Worm (Caenorhabditis elegans): ENCODE measurements around the gene mdt-10.

DNA sequence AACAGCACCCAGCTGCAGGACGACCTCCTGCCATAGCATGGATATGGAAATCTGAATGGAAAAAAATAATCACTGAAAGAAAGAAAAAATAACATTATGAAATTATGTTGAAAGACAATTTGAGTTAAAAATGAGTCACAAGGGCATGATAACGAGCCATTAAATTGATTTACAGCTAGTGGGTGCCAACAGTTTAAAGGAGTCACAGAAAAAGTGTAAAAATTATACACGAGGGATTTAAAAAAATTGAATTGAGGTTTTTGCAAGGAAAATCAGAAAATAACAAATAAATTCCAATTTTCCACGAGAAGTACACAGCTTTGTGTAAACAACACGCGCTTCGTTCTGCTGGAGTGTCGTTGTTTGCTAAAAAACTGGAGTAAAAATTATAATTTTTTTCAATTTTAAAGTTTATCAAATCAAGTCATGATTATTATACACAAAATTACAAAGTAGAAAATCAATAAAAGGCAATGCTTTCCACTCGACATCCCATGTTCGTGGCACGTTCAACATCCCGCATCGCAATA is 19.1 kb upstream of the mdt-10 start, which contains the start of gene T01H3.3:
- TF ChIP-seq ama-1 (optimal IDR thresholded peaks at IDR 0.05) (no peak), pros-1 (tag; optimal IDR thresholded peaks at IDR 0.05) (no peak), hlh-30 (tag; optimal IDR thresholded peaks at IDR 0.05; ENCODE audit: insufficient read depth) (no peak), elt-4 (tag; optimal IDR thresholded peaks at IDR 0.05) (no peak), pha-4 (tag; optimal IDR thresholded peaks at IDR 0.05) (no peak), pha-2 (tag; optimal IDR thresholded peaks at IDR 0.05) (no peak), pat-9 (tag; optimal IDR thresholded peaks at IDR 0.05) (no peak), ztf-16 (tag; optimal IDR thresholded peaks at IDR 0.05) (no peak), dve-1 (tag; optimal IDR thresholded peaks at IDR 0.05) (no peak), K09A11.1 (tag; optimal IDR thresholded peaks at IDR 0.05; ENCODE audit: insufficient read depth) (no peak), madf-2 (tag; optimal IDR thresholded peaks at IDR 0.05) (no peak)

All from whole organism, late embryonic.